Worm (Caenorhabditis elegans) whole organism, young adult: ENCODE measurements around the gene ZK512.10.

Source experiments
- B0019.2 ChIP-seq: fragments of 200-800 bp; sonication (Bioruptor generic); conservative IDR thresholded peaks from 2 replicates; pipeline ENCODE4 v1.3.6; 2022; ENCODE audit warnings: missing genetic modification reagents, missing genetic modification characterization, missing compliant biosample characterization
- F10E7.11 ChIP-seq: sonication (generic microtip); optimal IDR thresholded peaks from 2 replicates; lab custom pipeline; 2017; ENCODE audit warnings: mild to moderate bottlenecking, missing genetic modification characterization, moderate library complexity, missing compliant biosample characterization
- F22D6.2 ChIP-seq: sonication (generic microtip); optimal IDR thresholded peaks from 2 replicates; lab custom pipeline; 2016; ENCODE audit warnings: mild to moderate bottlenecking, missing genetic modification characterization, missing compliant biosample characterization
- F23B12.7 ChIP-seq: sonication (generic microtip); optimal IDR thresholded peaks from 2 replicates; lab custom pipeline; 2017; ENCODE audit warnings: missing genetic modification characterization, mild to moderate bottlenecking, missing compliant biosample characterization, antibody characterized with exemption, moderate library complexity; ENCODE audit not compliant: insufficient read depth
- F39B2.1 ChIP-seq: fragments of 200-800 bp; sonication (Bioruptor generic); IDR thresholded peaks from 2 replicates; pipeline ENCODE4 v1.3.6; 2022; ENCODE audit warnings: missing genetic modification reagents, missing genetic modification characterization, missing compliant biosample characterization
- F57A8.1 ChIP-seq: fragments of 200-800 bp; sonication (Bioruptor generic); optimal IDR thresholded peaks from 2 replicates; lab custom pipeline; 2018; ENCODE audit warnings: mild to moderate bottlenecking, missing genetic modification characterization, moderate library complexity, missing compliant biosample characterization
- Y67H2A.10 ChIP-seq: fragments of 200-800 bp; sonication (Bioruptor generic); conservative IDR thresholded peaks from 2 replicates; pipeline ENCODE4 v1.3.6; 2022; ENCODE audit warnings: missing genetic modification reagents, missing genetic modification characterization, missing compliant biosample characterization
- ZK185.1 ChIP-seq: sonication (generic microtip); optimal IDR thresholded peaks from 2 replicates; lab custom pipeline; 2016; ENCODE audit warnings: mild to moderate bottlenecking, missing genetic modification characterization, missing compliant biosample characterization; ENCODE audit not compliant: poor library complexity, severe bottlenecking
- cebp-2 ChIP-seq: fragments of 200-800 bp; sonication (Bioruptor generic); IDR thresholded peaks from 2 replicates; pipeline ENCODE4 v1.3.6; 2022; ENCODE audit warnings: missing genetic modification characterization, missing compliant biosample characterization
- die-1 ChIP-seq: sonication (generic microtip); optimal IDR thresholded peaks from 2 replicates; lab custom pipeline; 2016; ENCODE audit warnings: missing genotype, mild to moderate bottlenecking, missing genetic modification characterization, missing compliant biosample characterization
- dox-1 ChIP-seq: fragments of 200-800 bp; sonication (Bioruptor generic); IDR thresholded peaks from 2 replicates; pipeline ENCODE4 v1.3.6; 2022; ENCODE audit warnings: missing genetic modification reagents, missing genetic modification characterization, missing compliant biosample characterization
- dpl-1 ChIP-seq: fragments of 150-350 bp; optimal IDR thresholded peaks from 2 replicates; lab custom pipeline; 2014; ENCODE audit warnings: missing biosample characterization, missing genetic modification reagents, missing genetic modification characterization
- egl-18 ChIP-seq: fragments of 200-800 bp; sonication (Bioruptor generic); IDR thresholded peaks from 2 replicates; pipeline ENCODE4 v1.3.6; 2022; ENCODE audit warnings: missing genetic modification reagents, missing genetic modification characterization, missing compliant biosample characterization
- ets-4 ChIP-seq: fragments of 200-800 bp; sonication (Bioruptor generic); optimal IDR thresholded peaks from 2 replicates; lab custom pipeline; 2018; ENCODE audit warnings: mild to moderate bottlenecking, missing genetic modification characterization, missing compliant biosample characterization
- gei-17 ChIP-seq: fragments of 200-800 bp; sonication (Bioruptor generic); optimal IDR thresholded peaks from 2 replicates; lab custom pipeline; 2018; ENCODE audit warnings: mild to moderate bottlenecking, missing genetic modification characterization, missing compliant biosample characterization
- hmg-1.2 ChIP-seq: fragments of 200-800 bp; sonication (Bioruptor generic); IDR thresholded peaks from 2 replicates; pipeline ENCODE4 v1.3.6; 2022; ENCODE audit warnings: missing genetic modification reagents, missing genetic modification characterization, missing compliant biosample characterization
- lin-35 ChIP-seq, 3 experiments: fragments of 150-350 bp in 2 of 3; sonication (generic microtip) in 1 of 3; optimal IDR thresholded peaks; 2 replicates each; lab custom pipeline; 2014 to 2018; ENCODE audit warnings: missing biosample characterization in 3 of 3, missing genetic modification characterization in 3 of 3, missing genetic modification reagents in 3 of 3
- lin-40 ChIP-seq: sonication (generic microtip); optimal IDR thresholded peaks from 2 replicates; lab custom pipeline; 2016; ENCODE audit warnings: missing genetic modification characterization, mild to moderate bottlenecking, missing compliant biosample characterization, missing genotype, missing genetic modification reagents
- lir-1 ChIP-seq: fragments of 200-800 bp; sonication (Bioruptor generic); conservative IDR thresholded peaks from 2 replicates; pipeline ENCODE4 v1.3.6; 2022; ENCODE audit warnings: missing genetic modification reagents, missing genetic modification characterization, missing compliant biosample characterization
- nhr-120 ChIP-seq: fragments of 200-800 bp; sonication (Bioruptor generic); IDR thresholded peaks from 2 replicates; pipeline ENCODE4 v1.3.6; 2022; ENCODE audit warnings: missing genetic modification characterization, missing compliant biosample characterization
- nhr-80 ChIP-seq: sonication (generic microtip); optimal IDR thresholded peaks from 2 replicates; lab custom pipeline; 2016; ENCODE audit warnings: missing genetic modification characterization, missing compliant biosample characterization
- sdz-38 ChIP-seq: sonication (generic microtip); optimal IDR thresholded peaks from 2 replicates; lab custom pipeline; 2016; ENCODE audit warnings: missing genotype, missing genetic modification characterization, missing compliant biosample characterization
- snpc-3.4 ChIP-seq: sonication (generic microtip); optimal IDR thresholded peaks from 2 replicates; lab custom pipeline; 2017; ENCODE audit warnings: missing genetic modification characterization, mild to moderate bottlenecking, missing compliant biosample characterization, antibody characterized with exemption, moderate library complexity, missing genotype, missing genetic modification reagents
- snpc-4 ChIP-seq, 5 experiments: fragments of 150-350 bp in 1 of 5; sonication (generic microtip) in 4 of 5; optimal IDR thresholded peaks; 2 replicates each; lab custom pipeline; 2014 to 2018; ENCODE audit warnings: missing genetic modification characterization in 5 of 5, missing biosample characterization in 3 of 5, antibody characterized with exemption in 2 of 5, mild to moderate bottlenecking in 2 of 5, missing compliant biosample characterization in 2 of 5, missing genotype in 2 of 5, moderate library complexity in 2 of 5, missing genetic modification reagents in 1 of 5
- unc-130 ChIP-seq: sonication (generic microtip); optimal IDR thresholded peaks from 2 replicates; lab custom pipeline; 2016; ENCODE audit warnings: missing genetic modification reagents, missing genetic modification characterization, missing compliant biosample characterization
- unc-62 ChIP-seq: fragments of 150-350 bp; optimal IDR thresholded peaks from 2 replicates; lab custom pipeline; 2014; ENCODE audit warnings: missing biosample characterization, missing genetic modification reagents, missing genetic modification characterization
- xnd-1 ChIP-seq: sonication (generic microtip); optimal IDR thresholded peaks from 2 replicates; lab custom pipeline; 2016; ENCODE audit warnings: missing genotype, missing genetic modification reagents, missing genetic modification characterization, missing compliant biosample characterization
- zfh-2 ChIP-seq: fragments of 200-800 bp; sonication (Bioruptor generic); conservative IDR thresholded peaks from 2 replicates; pipeline ENCODE4 v1.3.6; 2022; ENCODE audit warnings: missing genetic modification reagents, missing genetic modification characterization, missing compliant biosample characterization
- zim-3 ChIP-seq: sonication (generic microtip); optimal IDR thresholded peaks from 2 replicates; lab custom pipeline; 2017; ENCODE audit warnings: mild to moderate bottlenecking, missing genetic modification characterization, moderate library complexity, missing compliant biosample characterization
- ztf-18 ChIP-seq: sonication (generic microtip); optimal IDR thresholded peaks from 2 replicates; lab custom pipeline; 2016; ENCODE audit warnings: missing genotype, mild to moderate bottlenecking, missing genetic modification characterization, missing compliant biosample characterization
- ztf-26 ChIP-seq: sonication (generic microtip); optimal IDR thresholded peaks from 2 replicates; lab custom pipeline; 2017; ENCODE audit warnings: missing genetic modification characterization, missing compliant biosample characterization

Gene ZK512.10

DNA sequence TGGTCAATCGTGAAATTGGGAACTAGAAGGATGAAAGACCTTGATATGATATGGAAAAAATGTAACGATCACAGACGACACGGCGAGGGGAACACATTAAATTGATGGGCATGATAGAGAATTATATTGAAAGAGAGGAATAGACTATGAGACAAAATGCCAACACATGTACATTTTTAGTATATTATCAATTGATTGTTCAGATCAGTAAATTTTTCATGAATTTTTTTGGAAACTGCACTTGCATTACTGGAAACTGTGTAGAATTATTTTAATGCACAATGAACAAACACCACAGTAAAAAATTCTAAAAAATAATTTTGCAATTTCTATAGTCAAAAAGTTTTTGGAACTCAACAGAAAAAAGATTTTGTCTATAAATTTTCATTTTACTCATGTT lies 42.6 kb downstream of the ZK512.10 start:
- TF ChIP-seq ets-4 (GFP tag; lab: Kevin White, UChicago) (no peak), ztf-18 (tag; lab: Kevin White, UChicago) (no peak), unc-130 (no peak), die-1 (no peak), zfh-2 (no peak), Y67H2A.10 (no peak), lin-35 (GFP tag; optimal IDR thresholded peaks at IDR 0.05; lab: Kevin White, UChicago) (no peak), lin-40 (tag; lab: Kevin White, UChicago) (no peak), ZK185.1 (tag; lab: Kevin White, UChicago) (no peak), dox-1 (no peak), cebp-2 (GFP tag; lab: Robert Waterston, UW) (no peak), F22D6.2 (no peak), nhr-120 (GFP tag; lab: Robert Waterston, UW) (no peak), sdz-38 (tag; lab: Kevin White, UChicago) (no peak), egl-18 (GFP tag; lab: Robert Waterston, UW) (no peak)

DNA sequence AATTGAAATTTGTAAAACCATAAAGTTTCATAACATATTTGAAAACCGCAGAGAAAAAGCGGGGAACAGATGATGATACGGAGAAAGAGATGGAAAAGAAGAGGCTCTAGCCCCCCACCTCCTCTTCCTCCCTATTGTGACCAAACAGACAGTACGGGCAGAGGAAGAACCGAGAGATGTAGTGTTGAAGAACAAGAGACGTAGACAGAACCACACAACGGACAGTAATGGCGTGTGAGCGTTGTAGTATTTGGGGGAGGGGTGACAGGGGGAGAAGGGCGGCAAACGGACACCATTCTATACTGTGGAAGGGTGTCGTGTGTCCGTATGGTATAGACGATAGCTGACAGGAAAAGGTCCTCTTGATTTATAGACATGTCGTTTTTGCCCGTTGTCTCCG lies 45.3 kb downstream of the ZK512.10 start:
- TF ChIP-seq ztf-26 (tag; lab: Kevin White, UChicago) (no peak), hmg-1.2 (peak; percentile 77; the same call in 1 of the 2 replicates), F23B12.7 (tag; lab: Kevin White, UChicago) (no peak), nhr-80 (tag; lab: Kevin White, UChicago) (peak; percentile 47), unc-62 (GFP tag; lab: Kevin White, UChicago) (no peak)

DNA sequence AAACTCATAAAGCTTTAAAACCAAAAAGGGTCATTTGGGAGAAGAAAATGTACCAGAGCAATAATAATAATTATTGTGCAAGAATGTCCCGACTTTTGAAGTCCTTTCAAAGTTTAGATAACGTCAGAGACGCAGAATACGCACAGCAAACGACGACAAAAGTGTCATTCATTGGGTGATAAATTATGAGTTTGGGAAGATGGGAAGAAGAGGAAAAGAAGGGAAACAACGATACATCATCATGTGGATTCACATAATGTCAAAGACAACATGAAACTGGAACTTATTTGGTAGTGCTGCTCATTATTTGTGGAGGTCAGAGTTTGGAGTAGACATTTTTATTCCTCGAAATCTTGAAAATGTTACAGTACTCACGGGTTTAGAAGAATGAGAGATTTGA lies 47.2 kb downstream of the ZK512.10 start:
- TF ChIP-seq F10E7.11 (tag; lab: Kevin White, UChicago) (no peak), xnd-1 (tag; lab: Kevin White, UChicago) (no peak), F23B12.7 (tag; lab: Kevin White, UChicago) (no peak), nhr-80 (tag; lab: Kevin White, UChicago) (no peak), dpl-1 (GFP tag; lab: Kevin White, UChicago) (no peak), lir-1 (GFP tag; lab: Robert Waterston, UW) (no peak), F57A8.1 (GFP tag; lab: Kevin White, UChicago) (no peak), egl-18 (GFP tag; lab: Robert Waterston, UW) (no peak), gei-17 (no peak), zim-3 (tag; lab: Kevin White, UChicago) (no peak), snpc-4 (GFP tag; optimal IDR thresholded peaks at IDR 0.05; lab: Kevin White, UChicago) (no peak), snpc-4 (tag; optimal IDR thresholded peaks at IDR 0.05; lab: Kevin White, UChicago) (no peak), F39B2.1 (GFP tag; lab: Robert Waterston, UW) (no peak), B0019.2 (no peak), snpc-3.4 (no peak), die-1 (no peak)
